Worm (Caenorhabditis elegans): Measurements from ENCODE around the gene npa-1.

- no peak for TF ChIP-seq ztf-29 (GFP tag; IDR thresholded peaks at IDR 0.05)
- TF ChIP-seq ref-1 (GFP tag; conservative IDR thresholded peaks at IDR 0.05), result no peak
- no peak for TF ChIP-seq flt-1 (GFP tag; IDR thresholded peaks at IDR 0.05)
- no peak for TF ChIP-seq tab-1 (GFP tag; IDR thresholded peaks at IDR 0.05)
- no peak for TF ChIP-seq T22C8.4 (GFP tag; IDR thresholded peaks at IDR 0.05)
- no peak for TF ChIP-seq klf-2 (GFP tag; conservative IDR thresholded peaks at IDR 0.05)
Measured at ce11 chrV:7059350-7059749, 16.2 kb upstream of the npa-1 start, which contains the start of gene mdt-6.

Measured in whole organism, midembryonic.